Fruit fly (Drosophila melanogaster): ENCODE measurements around the gene naz.

- no peak for TF ChIP-seq kay (GFP tag; ENCODE audit: borderline replicate concordance)
- no peak for TF ChIP-seq cic (GFP tag; optimal IDR thresholded peaks at IDR 0.05)
- TF ChIP-seq ovo (GFP tag; optimal IDR thresholded peaks at IDR 0.05): no peak
- no peak for TF ChIP-seq Mnt (GFP tag; optimal IDR thresholded peaks at IDR 0.05)
- no peak for TF ChIP-seq Crg-1 (GFP tag; optimal IDR thresholded peaks at IDR 0.05)
- TF ChIP-seq CG12768 (GFP tag; optimal IDR thresholded peaks at IDR 0.05): no peak
- TF ChIP-seq Hr96 (GFP tag; optimal IDR thresholded peaks at IDR 0.05): no peak
- no peak for TF ChIP-seq CG1620 (GFP tag; optimal IDR thresholded peaks at IDR 0.05)
- no peak for TF ChIP-seq Clk (GFP tag; optimal IDR thresholded peaks at IDR 0.05)
Observed at dm6 chr3R:18372688-18373304, 44.1 kb upstream of the naz start, which contains the start of gene gl.

All from whole organism, adult.